Fruit fly (Drosophila melanogaster) whole organism, embryonic: ENCODE measurements around the gene cbt.
A peak's percentile ranks its signal among the peaks of the same experiment; 100 is the strongest.

Experiments
- B-H2 ChIP-seq: fragments of 200-800 bp; sonication (Bioruptor generic); optimal IDR thresholded peaks from 2 replicates; lab custom pipeline; 2018; ENCODE audit warnings: missing biosample characterization, mild to moderate bottlenecking, missing genetic modification characterization
- Bgb ChIP-seq: fragments of 200-800 bp; sonication (Bioruptor generic); IDR thresholded peaks from 2 replicates; pipeline ENCODE4 v1.3.6; 2022; ENCODE audit warnings: missing biosample characterization, missing genetic modification characterization; ENCODE audit not compliant: partially characterized antibody
- Blimp-1 ChIP-seq: fragments of 200-800 bp; sonication (Bioruptor generic); optimal IDR thresholded peaks from 3 replicates; lab custom pipeline; 2018; ENCODE audit warnings: missing biosample characterization, missing genetic modification characterization, mild to moderate bottlenecking, moderate library complexity, missing genetic modification reagents
- Bteb2 ChIP-seq: fragments of 200-800 bp; sonication (Bioruptor generic); optimal IDR thresholded peaks from 2 replicates; lab custom pipeline; 2016; ENCODE audit warnings: missing biosample characterization, missing genetic modification characterization
- CG10267 ChIP-seq: fragments of 200-800 bp; sonication (Bioruptor generic); optimal IDR thresholded peaks from 2 replicates; lab custom pipeline; 2018; ENCODE audit warnings: missing biosample characterization, mild to moderate bottlenecking, missing genetic modification characterization, moderate library complexity
- CG10959 ChIP-seq: fragments of 200-800 bp; sonication (Bioruptor generic); IDR thresholded peaks from 2 replicates; pipeline ENCODE4 v1.3.6; 2022; ENCODE audit warnings: missing biosample characterization, missing genetic modification characterization
- CG11456 ChIP-seq: fragments of 200-800 bp; sonication (Bioruptor generic); IDR thresholded peaks from 3 replicates; pipeline ENCODE4 v1.3.6; 2022; ENCODE audit warnings: missing biosample characterization, missing genetic modification characterization
- CG1602 ChIP-seq: fragments of 200-800 bp; sonication (Bioruptor generic); optimal IDR thresholded peaks from 3 replicates; lab custom pipeline; 2016; ENCODE audit warnings: missing biosample characterization, missing genetic modification characterization
- CG1603 ChIP-seq: fragments of 200-800 bp; sonication (Bioruptor generic); optimal IDR thresholded peaks from 2 replicates; lab custom pipeline; 2019; ENCODE audit warnings: missing biosample characterization, mild to moderate bottlenecking, missing genetic modification characterization, moderate library complexity
- CG1647 ChIP-seq: fragments of 200-800 bp; sonication (Bioruptor generic); optimal IDR thresholded peaks from 3 replicates; lab custom pipeline; 2016; ENCODE audit warnings: missing biosample characterization, missing genetic modification characterization
- CG3065 ChIP-seq: fragments of 200-800 bp; sonication (Bioruptor generic); optimal IDR thresholded peaks from 2 replicates; lab custom pipeline; 2016; ENCODE audit warnings: missing biosample characterization, missing genetic modification characterization
- CG31365 ChIP-seq: fragments of 200-800 bp; sonication (Bioruptor generic); optimal IDR thresholded peaks from 2 replicates; lab custom pipeline; 2018; ENCODE audit warnings: missing biosample characterization, mild to moderate bottlenecking, missing genetic modification characterization
- CG32772 ChIP-seq: fragments of 200-800 bp; sonication (Bioruptor generic); IDR thresholded peaks from 2 replicates; pipeline ENCODE4 v1.3.6; 2022; ENCODE audit warnings: missing biosample characterization, missing genetic modification characterization
- CG3407 ChIP-seq: fragments of 200-800 bp; sonication (Bioruptor generic); optimal IDR thresholded peaks from 2 replicates; lab custom pipeline; 2018; ENCODE audit warnings: missing biosample characterization, mild to moderate bottlenecking, missing genetic modification characterization
- CG3995 ChIP-seq: fragments of 200-800 bp; sonication (Bioruptor generic); optimal IDR thresholded peaks from 3 replicates; lab custom pipeline; 2016; ENCODE audit warnings: missing biosample characterization, missing genetic modification characterization
- CG4424 ChIP-seq: fragments of 200-800 bp; sonication (Bioruptor generic); optimal IDR thresholded peaks from 3 replicates; lab custom pipeline; 2016; ENCODE audit warnings: missing biosample characterization, missing genetic modification characterization
- CG4730 ChIP-seq: fragments of 200-800 bp; sonication (Bioruptor generic); IDR thresholded peaks from 2 replicates; pipeline ENCODE4 v1.3.6; 2022; ENCODE audit warnings: missing biosample characterization, missing genetic modification characterization
- CG5245 ChIP-seq: fragments of 200-800 bp; sonication (Bioruptor generic); optimal IDR thresholded peaks from 3 replicates; lab custom pipeline; 2016; ENCODE audit warnings: missing biosample characterization, missing genetic modification characterization
- CG6654 ChIP-seq: fragments of 200-800 bp; sonication (Bioruptor generic); optimal IDR thresholded peaks from 2 replicates; lab custom pipeline; 2017; ENCODE audit warnings: missing biosample characterization, mild to moderate bottlenecking, missing genetic modification characterization
- CG7963 ChIP-seq: fragments of 200-800 bp; sonication (Bioruptor generic); IDR thresholded peaks from 3 replicates; pipeline ENCODE4 v1.3.6; 2022; ENCODE audit warnings: missing biosample characterization, missing genetic modification characterization; ENCODE audit not compliant: partially characterized antibody
- CG9437 ChIP-seq: fragments of 200-800 bp; sonication (Bioruptor generic); optimal IDR thresholded peaks from 2 replicates; lab custom pipeline; 2018; ENCODE audit warnings: missing biosample characterization, mild to moderate bottlenecking, missing genetic modification characterization
- Camta ChIP-seq: fragments of 200-800 bp; sonication (Bioruptor generic); optimal IDR thresholded peaks from 2 replicates; lab custom pipeline; 2016; ENCODE audit warnings: missing biosample characterization, missing genetic modification characterization
- CrebB ChIP-seq: fragments of 200-800 bp; sonication (Bioruptor generic); optimal IDR thresholded peaks from 3 replicates; lab custom pipeline; 2018; ENCODE audit warnings: missing biosample characterization, mild to moderate bottlenecking, missing genetic modification characterization
- Deaf1 ChIP-seq: fragments of 200-800 bp; optimal IDR thresholded peaks from 3 replicates; lab custom pipeline; 2019; ENCODE audit warnings: missing biosample characterization, mild to moderate bottlenecking, missing genetic modification characterization, moderate library complexity
- Dip2 ChIP-seq: fragments of 200-800 bp; sonication (Bioruptor generic); IDR thresholded peaks from 2 replicates; pipeline ENCODE4 v1.3.6; 2022; ENCODE audit warnings: missing biosample characterization, missing genetic modification characterization
- Dip3 ChIP-seq: fragments of 200-800 bp; sonication (Bioruptor generic); optimal IDR thresholded peaks from 3 replicates; lab custom pipeline; 2016; ENCODE audit warnings: missing biosample characterization, missing genetic modification characterization
- Drgx ChIP-seq: fragments of 200-800 bp; sonication (Bioruptor generic); IDR thresholded peaks from 2 replicates; pipeline ENCODE4 v1.3.6; 2022; ENCODE audit warnings: missing biosample characterization, missing genetic modification characterization
- E2f2 ChIP-seq: fragments of 200-800 bp; sonication (Bioruptor generic); IDR thresholded peaks from 2 replicates; pipeline ENCODE4 v1.3.6; 2022; ENCODE audit warnings: missing biosample characterization, missing genetic modification characterization
- ERR ChIP-seq: fragments of 200-800 bp; sonication (Bioruptor generic); optimal IDR thresholded peaks from 2 replicates; lab custom pipeline; 2016; ENCODE audit warnings: missing biosample characterization, missing genetic modification characterization
- Gug ChIP-seq: fragments of 200-800 bp; sonication (Bioruptor generic); IDR thresholded peaks from 4 replicates; pipeline ENCODE4 v1.3.6; 2022; ENCODE audit warnings: missing biosample characterization, missing genetic modification characterization
- H2.0 ChIP-seq: fragments of 200-800 bp; sonication (Bioruptor generic); IDR thresholded peaks from 2 replicates; pipeline ENCODE4 v1.3.6; 2022; ENCODE audit warnings: missing biosample characterization, missing genetic modification characterization
- Kr ChIP-seq: fragments of 200-800 bp; sonication (Bioruptor generic); optimal IDR thresholded peaks from 2 replicates; lab custom pipeline; 2017; ENCODE audit warnings: missing biosample characterization, mild to moderate bottlenecking, missing genetic modification characterization
- Med ChIP-seq: fragments of 200-800 bp; sonication (Bioruptor generic); peaks from one replicate; lab custom pipeline; 2016; ENCODE audit warnings: missing biosample characterization, missing genetic modification characterization, mild to moderate bottlenecking, inconsistent platforms, moderate library complexity
- Nf-YB ChIP-seq: fragments of 200-800 bp; sonication (Bioruptor generic); optimal IDR thresholded peaks from 3 replicates; lab custom pipeline; 2019; ENCODE audit warnings: missing biosample characterization, mild to moderate bottlenecking, missing genetic modification characterization, moderate library complexity
- PHDP ChIP-seq: fragments of 200-800 bp; sonication (Bioruptor generic); optimal IDR thresholded peaks from 3 replicates; lab custom pipeline; 2018; ENCODE audit warnings: missing biosample characterization, mild to moderate bottlenecking, missing genetic modification characterization, moderate library complexity
- Sox102F ChIP-seq: fragments of 200-800 bp; sonication (Bioruptor generic); optimal IDR thresholded peaks from 2 replicates; lab custom pipeline; 2018; ENCODE audit warnings: missing biosample characterization, mild to moderate bottlenecking, missing genetic modification characterization, moderate library complexity
- Trl ChIP-seq, 3 experiments: fragments of >200 bp in 2 of 3; fragments of 200-800 bp in 1 of 3; sonication (Bioruptor generic) in 1 of 3; optimal IDR thresholded peaks; 2 replicates in 1 of 3; 3 replicates in 2 of 3; lab custom pipeline; 2016 to 2017; ENCODE audit warnings: missing biosample characterization in 1 of 3, missing genetic modification characterization in 1 of 3
- Vsx1 ChIP-seq: fragments of 200-800 bp; sonication (Bioruptor generic); optimal IDR thresholded peaks from 2 replicates; lab custom pipeline; 2017; ENCODE audit warnings: missing biosample characterization, mild to moderate bottlenecking, missing genetic modification characterization, missing genetic modification reagents
- amos ChIP-seq: fragments of 200-800 bp; sonication (Bioruptor generic); IDR thresholded peaks from 2 replicates; pipeline ENCODE4 v1.3.6; 2022; ENCODE audit warnings: missing biosample characterization, missing genetic modification characterization; ENCODE audit not compliant: partially characterized antibody
- ap ChIP-seq: fragments of 200-800 bp; sonication (Bioruptor generic); IDR thresholded peaks from 2 replicates; pipeline ENCODE4 v1.3.6; 2022; ENCODE audit warnings: missing biosample characterization, missing genetic modification characterization
- bigmax ChIP-seq: fragments of 200-800 bp; sonication (Bioruptor generic); optimal IDR thresholded peaks from 2 replicates; lab custom pipeline; 2018; ENCODE audit warnings: missing biosample characterization, mild to moderate bottlenecking, missing genetic modification characterization
- caup ChIP-seq: fragments of 200-800 bp; sonication (Bioruptor generic); optimal IDR thresholded peaks from 3 replicates; lab custom pipeline; 2017; ENCODE audit warnings: missing biosample characterization, mild to moderate bottlenecking, missing genetic modification characterization, moderate library complexity; ENCODE audit not compliant: severe bottlenecking
- dati ChIP-seq: fragments of 200-800 bp; sonication (Bioruptor generic); IDR thresholded peaks from 2 replicates; pipeline ENCODE4 v1.3.6; 2022; ENCODE audit warnings: missing biosample characterization, missing genetic modification characterization
- disco-r ChIP-seq: fragments of 200-800 bp; sonication (Bioruptor generic); optimal IDR thresholded peaks from 2 replicates; lab custom pipeline; 2016; ENCODE audit warnings: missing biosample characterization, missing genetic modification characterization
- esg ChIP-seq: fragments of 200-800 bp; sonication (Bioruptor generic); conservative IDR thresholded peaks from 2 replicates; pipeline ENCODE4 v1.3.6; 2022; ENCODE audit warnings: missing biosample characterization, missing genetic modification characterization
- phol ChIP-seq: fragments of 200-800 bp; sonication (Bioruptor generic); optimal IDR thresholded peaks from 3 replicates; lab custom pipeline; 2018; ENCODE audit warnings: missing biosample characterization, mild to moderate bottlenecking, missing genetic modification characterization, moderate library complexity
- seq ChIP-seq: fragments of 200-800 bp; sonication (Bioruptor generic); IDR thresholded peaks from 2 replicates; pipeline ENCODE4 v1.3.6; 2022; ENCODE audit warnings: missing biosample characterization, missing genetic modification characterization
- sisA ChIP-seq: fragments of 200-800 bp; sonication (Bioruptor generic); IDR thresholded peaks from 2 replicates; pipeline ENCODE4 v1.3.6; 2022; ENCODE audit warnings: missing biosample characterization, missing genetic modification characterization
- tin ChIP-seq: fragments of 200-800 bp; sonication (Bioruptor generic); optimal IDR thresholded peaks from 3 replicates; lab custom pipeline; 2016; ENCODE audit warnings: missing biosample characterization, missing genetic modification characterization
- vnd ChIP-seq: fragments of 200-800 bp; sonication (Bioruptor generic); IDR thresholded peaks from 3 replicates; pipeline ENCODE4 v1.3.6; 2022; ENCODE audit warnings: missing biosample characterization, missing genetic modification characterization; ENCODE audit not compliant: partially characterized antibody

Gene cbt

DNA sequence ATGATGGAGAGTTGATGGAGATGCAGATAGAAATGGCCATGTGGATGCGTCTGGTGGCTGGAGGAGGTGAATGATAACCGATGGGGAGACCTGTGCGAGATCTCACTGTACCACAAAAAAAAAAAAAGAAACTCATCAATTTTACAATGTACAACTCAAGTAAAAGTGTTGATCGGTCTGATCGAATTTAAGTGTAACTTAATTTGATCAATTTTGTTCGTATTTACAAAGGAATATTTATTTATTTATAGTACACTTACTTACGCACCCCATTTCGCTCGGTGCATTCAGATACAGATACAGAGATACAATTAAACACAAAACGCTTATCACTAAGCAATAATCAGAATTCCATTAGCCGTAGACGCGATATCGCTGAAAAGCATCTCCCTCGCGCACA is 43.3 kb upstream of the cbt start (continued):
- no peak for TF ChIP-seq CG31365 (tag; lab: Kevin White, UChicago)
- TF ChIP-seq Sox102F (GFP tag; lab: Kevin White, UChicago) = peak; percentile 70
- no peak for TF ChIP-seq Dip2 (GFP tag; lab: Robert Waterston, UW)
- TF ChIP-seq dati (GFP tag; lab: Robert Waterston, UW) = peak; percentile 48; the same call in 1 of the 2 replicates
- TF ChIP-seq CG6654 = peak; percentile 19
- no peak for TF ChIP-seq Deaf1 (tag; lab: Kevin White, UChicago)
- peak; percentile 20 for TF ChIP-seq Camta (GFP tag; lab: Kevin White, UChicago)
- peak; percentile 20; the same call in 1 of the 2 replicates for TF ChIP-seq H2.0 (GFP tag; lab: Robert Waterston, UW)
- no peak for TF ChIP-seq CG3995 (GFP tag; lab: Kevin White, UChicago)
- no peak for TF ChIP-seq amos (GFP tag; lab: Robert Waterston, UW)
- TF ChIP-seq sisA (GFP tag; lab: Robert Waterston, UW) = peak; percentile 58
- no peak for TF ChIP-seq CG3065 (GFP tag; lab: Kevin White, UChicago)
- TF ChIP-seq ap (GFP tag; lab: Robert Waterston, UW) = peak; percentile 48; the same call in 1 of the 2 replicates
- TF ChIP-seq CG1603 (tag; lab: Kevin White, UChicago) = peak; percentile 45
- TF ChIP-seq CG11456 (GFP tag; lab: Robert Waterston, UW) = no peak
- no peak for TF ChIP-seq CG7963 (GFP tag; lab: Robert Waterston, UW)
- TF ChIP-seq CrebB (tag; lab: Kevin White, UChicago) = no peak
- peak; percentile 70 for TF ChIP-seq CG4424 (GFP tag; lab: Kevin White, UChicago)
- TF ChIP-seq ERR (GFP tag; lab: Kevin White, UChicago) = no peak
- no peak for TF ChIP-seq Bgb (GFP tag; lab: Robert Waterston, UW)
- TF ChIP-seq CG1647 = no peak
- peak; percentile 32 for TF ChIP-seq CG9437 (GFP tag; lab: Kevin White, UChicago)
- TF ChIP-seq bigmax (GFP tag; lab: Kevin White, UChicago) = no peak
- TF ChIP-seq Bteb2 (GFP tag; lab: Kevin White, UChicago) = peak; percentile 35
- TF ChIP-seq esg (GFP tag; lab: Robert Waterston, UW) = peak; percentile 50; the same call in 1 of the 2 replicates
- peak; percentile 16 for TF ChIP-seq Med (GFP tag; lab: Kevin White, UChicago)
- TF ChIP-seq CG10959 (GFP tag; lab: Robert Waterston, UW) = peak; percentile 54
- TF ChIP-seq tin (GFP tag; lab: Kevin White, UChicago) = peak; percentile 38
- TF ChIP-seq CG5245 (GFP tag; lab: Kevin White, UChicago) = peak; percentile 40
- TF ChIP-seq Nf-YB (GFP tag; lab: Kevin White, UChicago) = no peak
- no peak for TF ChIP-seq vnd (GFP tag; lab: Robert Waterston, UW)
- TF ChIP-seq CG3407 (GFP tag; lab: Kevin White, UChicago) = peak; percentile 35
- TF ChIP-seq CG10267 = peak; percentile 55
- no peak for TF ChIP-seq Kr (GFP tag; lab: Kevin White, UChicago)
- peak; percentile 10; the same call in 1 of the 2 replicates for TF ChIP-seq E2f2
- peak; percentile 63 for TF ChIP-seq Blimp-1
- TF ChIP-seq disco-r = peak; percentile 18
- peak; percentile 48; the same call in 1 of the 2 replicates for TF ChIP-seq CG32772 (GFP tag; lab: Robert Waterston, UW)
- peak; percentile 50 for TF ChIP-seq PHDP (tag; lab: Kevin White, UChicago)
- TF ChIP-seq CG1602 (GFP tag; lab: Kevin White, UChicago) = peak; percentile 44
- TF ChIP-seq caup (GFP tag; lab: Kevin White, UChicago) = peak; percentile 5
- peak; percentile 34; the same call in 1 of the 2 replicates for TF ChIP-seq Drgx (GFP tag; lab: Robert Waterston, UW)
- no peak for TF ChIP-seq Trl (optimal IDR thresholded peaks at IDR 0.05; lab: Kevin White, UChicago)
- TF ChIP-seq Trl (GFP tag; optimal IDR thresholded peaks at IDR 0.05; lab: Kevin White, UChicago) = no peak
- TF ChIP-seq seq (GFP tag; lab: Robert Waterston, UW) = 0 out of 2 replicates have a peak, but pooled peaks have one; percentile 29
- peak; percentile 74 for TF ChIP-seq phol (tag; lab: Kevin White, UChicago)
- TF ChIP-seq Vsx1 = peak; percentile 33
- TF ChIP-seq B-H2 (GFP tag; lab: Kevin White, UChicago) = no peak
- peak; percentile 37; the same call in 1 of the 4 replicates for TF ChIP-seq Gug (GFP tag; lab: Robert Waterston, UW)
- TF ChIP-seq CG4730 (GFP tag; lab: Robert Waterston, UW) = peak; percentile 40; the same call in 1 of the 2 replicates
- TF ChIP-seq Dip3 (GFP tag; lab: Kevin White, UChicago) = no peak
